Worm (Caenorhabditis elegans): ENCODE measurements around the gene C01G10.15.

- no peak for TF ChIP-seq tbx-37 (GFP tag; conservative IDR thresholded peaks at IDR 0.05)
- no peak for TF ChIP-seq B0310.2 (tag; optimal IDR thresholded peaks at IDR 0.05)
- no peak for TF ChIP-seq ama-1 (optimal IDR thresholded peaks at IDR 0.05)
- TF ChIP-seq hmbx-1 (tag; optimal IDR thresholded peaks at IDR 0.05), result no peak
- TF ChIP-seq hmg-4 (GFP tag; optimal IDR thresholded peaks at IDR 0.05), result no peak
- no peak for TF ChIP-seq scrt-1 (GFP tag; IDR thresholded peaks at IDR 0.05)
- TF ChIP-seq flt-1 (GFP tag; IDR thresholded peaks at IDR 0.05), result no peak
- TF ChIP-seq pes-1 (GFP tag; IDR thresholded peaks at IDR 0.05), result no peak
- no peak for TF ChIP-seq ceh-13 (GFP tag; optimal IDR thresholded peaks at IDR 0.05)
- TF ChIP-seq tbx-11 (GFP tag; IDR thresholded peaks at IDR 0.05), result no peak
- TF ChIP-seq ceh-36 (tag; optimal IDR thresholded peaks at IDR 0.05), result no peak
- TF ChIP-seq F13C5.2 (tag; optimal IDR thresholded peaks at IDR 0.05), result no peak
- no peak for TF ChIP-seq aly-1 (tag; optimal IDR thresholded peaks at IDR 0.05)
These were observed 27.6 kb downstream of the C01G10.15 start, which contains the start of the genes mcm-3 and C25D7.15 for ce11 chrV:15059534-15059933.

Measured in whole organism, early embryonic.